Fruit fly (Drosophila melanogaster): Measurements from ENCODE around the gene btl.

Gene btl

dm6 chr3L:14131274-14131989 is 55.9 kb downstream of the btl start, which contains the start of gene Sox21b (continued):
- TF ChIP-seq CG12155 (GFP tag; optimal IDR thresholded peaks at IDR 0.05) (no peak), CG17385 (GFP tag; optimal IDR thresholded peaks at IDR 0.05) (no peak), CG12071 (GFP tag; optimal IDR thresholded peaks at IDR 0.05) (no peak), so (GFP tag; IDR thresholded peaks at IDR 0.05) (peak; percentile 25; the same call in 1 of the 3 replicates), ERR (GFP tag; optimal IDR thresholded peaks at IDR 0.05) (no peak), CG15514 (GFP tag; optimal IDR thresholded peaks at IDR 0.05) (no peak), CG12299 (tag; optimal IDR thresholded peaks at IDR 0.05) (no peak), CG15601 (tag; optimal IDR thresholded peaks at IDR 0.05) (no peak), CG18476 (GFP tag; optimal IDR thresholded peaks at IDR 0.05) (no peak), CG1603 (tag; optimal IDR thresholded peaks at IDR 0.05) (no peak), onecut (GFP tag; IDR thresholded peaks at IDR 0.05) (0 out of 2 replicates have a peak, but pooled peaks have one; percentile 7), cwo (GFP tag; optimal IDR thresholded peaks at IDR 0.05) (no peak), Elba2 (GFP tag; optimal IDR thresholded peaks at IDR 0.05) (peak; percentile 88), CG13287 (GFP tag; IDR thresholded peaks at IDR 0.05; ENCODE audit: partially characterized antibody) (no peak; the same call in 1 of the 2 replicates), gro (GFP tag; optimal IDR thresholded peaks at IDR 0.05) (no peak), CG7357 (GFP tag; IDR thresholded peaks at IDR 0.05) (no peak), insv (GFP tag; optimal IDR thresholded peaks at IDR 0.05) (peak; percentile 74 to 95), CG1024 (GFP tag; IDR thresholded peaks at IDR 0.05) (no peak), CG3838 (GFP tag; optimal IDR thresholded peaks at IDR 0.05) (peak; percentile 54), CG7372 (GFP tag; IDR thresholded peaks at IDR 0.05) (no peak), run (tag; optimal IDR thresholded peaks at IDR 0.05) (no peak), CG10654 (GFP tag; optimal IDR thresholded peaks at IDR 0.05) (no peak), CG11504 (tag; optimal IDR thresholded peaks at IDR 0.05) (no peak), Hsf (GFP tag; optimal IDR thresholded peaks at IDR 0.05) (no peak), org-1 (GFP tag; optimal IDR thresholded peaks at IDR 0.05) (no peak), CG15696 (tag; optimal IDR thresholded peaks at IDR 0.05) (no peak), peb (GFP tag; IDR thresholded peaks at IDR 0.05) (no peak), MBD-R2 (GFP tag; IDR thresholded peaks at IDR 0.05) (no peak), Mes4 (GFP tag; optimal IDR thresholded peaks at IDR 0.05) (peak; percentile 6), Poxn (GFP tag; IDR thresholded peaks at IDR 0.05) (no peak), CG18262 (tag; optimal IDR thresholded peaks at IDR 0.05) (no peak), sima (GFP tag; optimal IDR thresholded peaks at IDR 0.05) (no peak), CG14441 (GFP tag; IDR thresholded peaks at IDR 0.05) (no peak), CG8290 (GFP tag; optimal IDR thresholded peaks at IDR 0.05) (no peak), CG8290 (tag; optimal IDR thresholded peaks at IDR 0.05) (no peak), Eip74EF (GFP tag; optimal IDR thresholded peaks at IDR 0.05) (no peak), MTF-1 (GFP tag; optimal IDR thresholded peaks at IDR 0.05; ENCODE audit: borderline replicate concordance) (no peak), Antp (GFP tag; optimal IDR thresholded peaks at IDR 0.05) (no peak), hbn (GFP tag; IDR thresholded peaks at IDR 0.05; ENCODE audit: partially characterized antibody) (no peak), amos (GFP tag; IDR thresholded peaks at IDR 0.05; ENCODE audit: partially characterized antibody) (peak; percentile 36; the same call in 1 of the 2 replicates), CoRest (tag; optimal IDR thresholded peaks at IDR 0.05) (peak; percentile 71), CG4820 (GFP tag; optimal IDR thresholded peaks at IDR 0.05) (no peak), CG6813 (GFP tag; optimal IDR thresholded peaks at IDR 0.05) (no peak), CG10959 (GFP tag; IDR thresholded peaks at IDR 0.05) (no peak), CkIIα-i1 (GFP tag; IDR thresholded peaks at IDR 0.05) (no peak), CG18619 (GFP tag; optimal IDR thresholded peaks at IDR 0.05) (no peak), danr (GFP tag; IDR thresholded peaks at IDR 0.05) (no peak), CG32772 (GFP tag; IDR thresholded peaks at IDR 0.05) (peak; percentile 88), jing (GFP tag; optimal IDR thresholded peaks at IDR 0.05) (peak; percentile 46), CG33557 (GFP tag; optimal IDR thresholded peaks at IDR 0.05) (no peak)
